Worm (Caenorhabditis elegans): ENCODE results near the gene nduv-3.
A peak's percentile ranks its signal among the peaks of the same experiment; 100 is the strongest.

Gene nduv-3

ce11 chrIV:2599634-2600033, 41.5 kb upstream of the nduv-3 start (continued):
- peak; percentile 69 for TF ChIP-seq lin-13 (GFP tag; optimal IDR thresholded peaks at IDR 0.05)
- TF ChIP-seq nhr-10 (tag; optimal IDR thresholded peaks at IDR 0.05) = peak; percentile 56
- peak; percentile 31 for TF ChIP-seq F37D6.2 (tag; optimal IDR thresholded peaks at IDR 0.05)
- peak; percentile 53; the same call in 1 of the 2 replicates for TF ChIP-seq ceh-20 (GFP tag; IDR thresholded peaks at IDR 0.05)
- peak; percentile 34 for TF ChIP-seq ceh-28 (tag; optimal IDR thresholded peaks at IDR 0.05)
- no peak for TF ChIP-seq snpc-4 (tag; optimal IDR thresholded peaks at IDR 0.05)
- peak; percentile 40; the same call in 1 of the 2 replicates for TF ChIP-seq set-16 (GFP tag; IDR thresholded peaks at IDR 0.05)
- TF ChIP-seq saeg-2 (GFP tag; IDR thresholded peaks at IDR 0.05) = no peak
- TF ChIP-seq jun-1 (tag; optimal IDR thresholded peaks at IDR 0.05) = no peak
- no peak for TF ChIP-seq daf-12 (tag; optimal IDR thresholded peaks at IDR 0.05)
- TF ChIP-seq dmd-6 (GFP tag; IDR thresholded peaks at IDR 0.05) = peak; percentile 79
- no peak for TF ChIP-seq spr-3 (GFP tag; optimal IDR thresholded peaks at IDR 0.05)
- peak; percentile 78 for TF ChIP-seq nhr-28 (tag; optimal IDR thresholded peaks at IDR 0.05)
- TF ChIP-seq mxl-3 (GFP tag; optimal IDR thresholded peaks at IDR 0.05) = peak; percentile 55
- peak; percentile 42 for TF ChIP-seq nhr-102 (tag; optimal IDR thresholded peaks at IDR 0.05)
- TF ChIP-seq Y75B8A.6 (GFP tag; IDR thresholded peaks at IDR 0.05) = no peak
- no peak for TF ChIP-seq spr-1 (tag; optimal IDR thresholded peaks at IDR 0.05)
- no peak for TF ChIP-seq aly-2 (tag; optimal IDR thresholded peaks at IDR 0.05)
- peak; percentile 42 for TF ChIP-seq duxl-1 (tag; optimal IDR thresholded peaks at IDR 0.05; ENCODE audit: poor library complexity)
- TF ChIP-seq rbr-2 (tag; optimal IDR thresholded peaks at IDR 0.05) = peak; percentile 67
- TF ChIP-seq R02D3.7 (tag; optimal IDR thresholded peaks at IDR 0.05) = no peak
- TF ChIP-seq zip-11 (GFP tag; IDR thresholded peaks at IDR 0.05) = no peak
- peak; percentile 87 for TF ChIP-seq hmg-1.1 (GFP tag; IDR thresholded peaks at IDR 0.05)
- peak in 1 of 2 experiments; percentile 77 for TF ChIP-seq hif-1 (tag; optimal IDR thresholded peaks at IDR 0.05)
- TF ChIP-seq unc-62 (GFP tag; optimal IDR thresholded peaks at IDR 0.05 in 1 of 2) = peak in 1 of 2 experiments; percentile 95
- no peak for TF ChIP-seq unc-62 (tag; optimal IDR thresholded peaks at IDR 0.05)
- peak; percentile 48 for TF ChIP-seq nhr-6 (tag; optimal IDR thresholded peaks at IDR 0.05)
- TF ChIP-seq unc-39 (tag; optimal IDR thresholded peaks at IDR 0.05) = no peak
- TF ChIP-seq nhr-111 (GFP tag; optimal IDR thresholded peaks at IDR 0.05) = no peak
- TF ChIP-seq mes-2 (tag; optimal IDR thresholded peaks at IDR 0.05; ENCODE audit: poor library complexity, severe bottlenecking) = peak; percentile 73
- TF ChIP-seq F44E2.7 (GFP tag; IDR thresholded peaks at IDR 0.05) = no peak
- TF ChIP-seq ZK337.2 (GFP tag; IDR thresholded peaks at IDR 0.05) = no peak
- TF ChIP-seq madf-5 (GFP tag; IDR thresholded peaks at IDR 0.05) = no peak
- TF ChIP-seq ces-1 (GFP tag; optimal IDR thresholded peaks at IDR 0.05) = no peak
- no peak for TF ChIP-seq egl-27 (tag; optimal IDR thresholded peaks at IDR 0.05)
- 0 out of 2 replicates have a peak, but pooled peaks have one; percentile 26 for TF ChIP-seq arid-1 (GFP tag; conservative IDR thresholded peaks at IDR 0.05)
- peak; percentile 67 for TF ChIP-seq nhr-48 (tag; optimal IDR thresholded peaks at IDR 0.05)
- no peak for TF ChIP-seq Y48G9A.11 (GFP tag; IDR thresholded peaks at IDR 0.05)
- peak; percentile 99 for TF ChIP-seq hlh-30 (tag; optimal IDR thresholded peaks at IDR 0.05; ENCODE audit: insufficient read depth)
- TF ChIP-seq lim-7 (GFP tag; IDR thresholded peaks at IDR 0.05) = no peak
- no peak for TF ChIP-seq fos-1 (tag; optimal IDR thresholded peaks at IDR 0.05)
- peak; percentile 49 for TF ChIP-seq aha-1 (tag)
- no peak for TF ChIP-seq lir-3 (tag; optimal IDR thresholded peaks at IDR 0.05)
- no peak for TF ChIP-seq Y5F2A.4 (GFP tag; optimal IDR thresholded peaks at IDR 0.05)
- TF ChIP-seq F10B5.3 (tag; optimal IDR thresholded peaks at IDR 0.05) = no peak
- TF ChIP-seq dmd-9 (GFP tag; IDR thresholded peaks at IDR 0.05) = no peak
- TF ChIP-seq ceh-44 (GFP tag; IDR thresholded peaks at IDR 0.05) = no peak
- no peak for TF ChIP-seq ceh-32 (tag; optimal IDR thresholded peaks at IDR 0.05; ENCODE audit: poor library complexity)
- no peak for TF ChIP-seq skn-1 (tag; optimal IDR thresholded peaks at IDR 0.05)
- no peak for TF ChIP-seq ceh-62 (tag; optimal IDR thresholded peaks at IDR 0.05)
- no peak for TF ChIP-seq daf-16 (GFP tag; optimal IDR thresholded peaks at IDR 0.05)
- peak; percentile 58 for TF ChIP-seq daf-16 (tag; optimal IDR thresholded peaks at IDR 0.05)
- no peak for TF ChIP-seq T20F7.1 (GFP tag; optimal IDR thresholded peaks at IDR 0.05)

Measured in whole organism, L4 larva.